Worm (Caenorhabditis elegans): ENCODE measurements around the gene T23G4.127.

DNA sequence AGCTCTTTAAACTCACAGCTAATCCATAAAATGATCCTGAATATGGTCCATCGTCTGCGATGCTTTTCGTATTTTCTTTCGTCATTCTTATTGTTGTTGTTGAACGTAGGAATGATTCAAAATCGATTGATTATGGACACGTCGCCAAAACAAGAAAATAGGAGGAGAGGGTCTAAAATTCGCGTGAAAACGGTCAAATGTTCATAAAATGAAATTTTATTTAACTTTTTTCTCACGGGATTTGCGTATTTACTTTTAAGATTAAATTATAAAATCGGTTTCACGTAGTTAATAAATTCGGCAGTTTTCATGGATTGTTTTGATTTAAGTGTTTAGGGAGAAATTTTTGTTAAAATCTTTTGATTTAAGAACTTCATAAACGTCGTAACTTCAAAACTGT, 49.4 kb downstream of the T23G4.127 start, which contains the start of gene C08F11.10:
- TF ChIP-seq mdl-1 (tag; optimal IDR thresholded peaks at IDR 0.05), result no peak
- TF ChIP-seq nhr-237 (tag; optimal IDR thresholded peaks at IDR 0.05), result no peak
- TF ChIP-seq aly-2 (tag; optimal IDR thresholded peaks at IDR 0.05), result no peak
- no peak for TF ChIP-seq nhr-41 (GFP tag; IDR thresholded peaks at IDR 0.05)
